Fruit fly (Drosophila melanogaster): ENCODE data around the gene Desi.

DNA sequence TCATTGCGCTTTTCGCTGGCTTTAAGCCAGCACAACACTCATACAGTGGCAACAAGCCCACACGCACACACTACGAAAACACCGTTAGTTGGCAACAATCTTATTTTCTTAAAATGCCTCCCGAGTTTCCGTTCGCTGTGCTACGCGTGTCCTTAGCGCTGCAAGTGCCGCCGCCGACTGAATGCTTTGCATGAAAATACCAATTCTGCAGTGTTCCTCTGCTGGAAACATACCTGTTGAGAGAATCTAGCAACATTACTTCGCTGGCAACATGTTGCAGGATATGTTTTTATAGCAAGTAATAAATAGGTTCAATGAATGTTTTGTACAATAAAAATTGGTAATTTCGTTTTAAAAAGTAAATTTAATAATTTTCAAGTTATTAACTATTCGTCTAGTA, 28.3 kb upstream of the Desi start, which contains the start of gene TkR86C:
- TF ChIP-seq CG16779 (tag; optimal IDR thresholded peaks at IDR 0.05) (no peak), Hr38 (GFP tag; optimal IDR thresholded peaks at IDR 0.05) (no peak), Sox14 (GFP tag; optimal IDR thresholded peaks at IDR 0.05) (no peak), net (GFP tag; optimal IDR thresholded peaks at IDR 0.05) (no peak), pdm3 (GFP tag; optimal IDR thresholded peaks at IDR 0.05) (no peak), svp (GFP tag) (no peak), Hr4 (GFP tag; optimal IDR thresholded peaks at IDR 0.05) (no peak), fkh (GFP tag; optimal IDR thresholded peaks at IDR 0.05) (no peak), spab (GFP tag; optimal IDR thresholded peaks at IDR 0.05) (no peak)
